Worm (Caenorhabditis elegans) whole organism, mixed stage, embryonic: ENCODE measurements around the gene ets-4.

ENCODE experiments used
- bed-3 ChIP-seq: fragments of 200-800 bp; sonication (Bioruptor generic); optimal IDR thresholded peaks from 3 replicates; lab custom pipeline; 2018; ENCODE audit warnings: mild to moderate bottlenecking, missing genetic modification characterization, moderate library complexity, missing compliant biosample characterization
- ceh-43 ChIP-seq: fragments of 200-800 bp; sonication (Bioruptor generic); optimal IDR thresholded peaks from 2 replicates; lab custom pipeline; 2018; ENCODE audit warnings: mild to moderate bottlenecking, missing genetic modification characterization, moderate library complexity, missing compliant biosample characterization
- elt-1 ChIP-seq: sonication (generic microtip); optimal IDR thresholded peaks from 2 replicates; lab custom pipeline; 2017; ENCODE audit warnings: missing genetic modification characterization, mild to moderate bottlenecking, missing compliant biosample characterization, antibody characterized with exemption, moderate library complexity, borderline replicate concordance; ENCODE audit not compliant: insufficient read depth
- lsy-2 ChIP-seq: fragments of 150-350 bp; optimal IDR thresholded peaks from 2 replicates; lab custom pipeline; 2014; ENCODE audit warnings: missing biosample characterization, missing genetic modification characterization
- nhr-28 ChIP-seq: fragments of 150-350 bp; optimal IDR thresholded peaks from 2 replicates; lab custom pipeline; 2014; ENCODE audit warnings: missing biosample characterization, missing genetic modification characterization
- unc-62 ChIP-seq: fragments of 150-350 bp; optimal IDR thresholded peaks from 2 replicates; lab custom pipeline; 2014; ENCODE audit warnings: missing biosample characterization, missing genetic modification reagents, missing genetic modification characterization

- TF ChIP-seq nhr-28 (tag; lab: Kevin White, UChicago) (no peak), unc-62 (GFP tag; lab: Kevin White, UChicago) (no peak), ceh-43 (no peak), bed-3 (GFP tag; lab: Kevin White, UChicago) (no peak), lsy-2 (tag; lab: Kevin White, UChicago) (no peak), elt-1 (no peak)
Measured at ce11 chrX:6569624-6570023, 50.9 kb downstream of the ets-4 start, which contains the start of gene dop-3.
